Worm (Caenorhabditis elegans): Measurements from ENCODE around the gene srh-63.

The srh-63 gene

DNA sequence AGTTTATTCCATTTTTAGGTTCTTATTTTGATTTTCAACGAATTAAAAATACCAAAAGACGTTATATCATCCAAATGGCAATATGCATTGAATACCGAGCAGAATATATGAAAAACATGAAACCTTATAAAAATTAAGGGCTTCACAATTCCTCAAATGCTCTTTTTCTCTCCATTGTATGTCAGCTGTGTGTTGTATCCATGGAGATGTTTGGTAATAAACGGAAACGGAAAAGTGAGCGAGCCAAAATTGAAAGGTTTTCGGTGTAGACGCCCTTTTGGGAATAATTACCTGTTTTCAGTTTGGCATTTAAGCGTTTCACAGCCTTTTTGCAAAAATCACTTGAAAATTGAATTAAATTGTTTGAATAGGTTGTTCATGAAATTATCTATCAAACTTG is 34.0 kb downstream of the srh-63 start:
- TF ChIP-seq mab-9 (GFP tag; IDR thresholded peaks at IDR 0.05) (no peak), sptf-1 (tag; optimal IDR thresholded peaks at IDR 0.05) (no peak), fkh-8 (tag; optimal IDR thresholded peaks at IDR 0.05) (peak; percentile 69), mdl-1 (tag; optimal IDR thresholded peaks at IDR 0.05) (no peak)

DNA sequence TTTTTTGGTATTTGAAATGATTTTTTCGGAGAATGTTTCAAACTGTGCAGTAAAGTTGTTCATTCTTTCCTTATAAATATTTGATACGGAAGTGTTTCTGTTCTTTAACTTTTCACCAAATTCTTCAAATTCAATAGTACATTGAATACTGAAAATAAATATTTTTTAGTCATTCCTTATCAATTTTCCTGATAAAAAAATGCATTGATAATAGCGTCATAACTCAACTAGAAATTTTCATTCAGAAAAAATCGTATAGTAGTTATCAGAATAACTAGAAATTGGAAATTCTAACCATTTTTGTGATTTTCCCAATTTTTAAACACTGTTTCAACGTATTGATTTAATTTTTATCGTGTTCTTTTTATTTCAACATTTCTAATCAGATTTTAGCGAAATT is 35.6 kb downstream of the srh-63 start:
- no peak for TF ChIP-seq pax-3 (tag; optimal IDR thresholded peaks at IDR 0.05)
- TF ChIP-seq unc-62 (GFP tag; optimal IDR thresholded peaks at IDR 0.05) = no peak
- no peak for TF ChIP-seq unc-30 (tag; optimal IDR thresholded peaks at IDR 0.05)
- no peak for TF ChIP-seq snu-23 (GFP tag; optimal IDR thresholded peaks at IDR 0.05)
- TF ChIP-seq dsc-1 (tag; optimal IDR thresholded peaks at IDR 0.05) = no peak
- TF ChIP-seq nhr-71 (tag; optimal IDR thresholded peaks at IDR 0.05) = no peak
- no peak for TF ChIP-seq nhr-20 (tag; optimal IDR thresholded peaks at IDR 0.05)
- no peak for TF ChIP-seq C34B4.2 (tag; optimal IDR thresholded peaks at IDR 0.05)
- peak; percentile 15 for TF ChIP-seq elt-2 (tag; optimal IDR thresholded peaks at IDR 0.05)
- TF ChIP-seq efl-1 (optimal IDR thresholded peaks at IDR 0.05) = no peak
- TF ChIP-seq efl-1 (GFP tag; optimal IDR thresholded peaks at IDR 0.05 in 1 of 2) = peak in 1 of 2 experiments; percentile 31

ce11 chrIV:14561677-14562076 is 38.0 kb downstream of the srh-63 start:
- peak; percentile 16 for TF ChIP-seq nhr-85 (tag)
- TF ChIP-seq aly-2 (tag; optimal IDR thresholded peaks at IDR 0.05) = no peak
- no peak for TF ChIP-seq lir-3 (tag; optimal IDR thresholded peaks at IDR 0.05; ENCODE audit: poor library complexity)
- TF ChIP-seq C34B4.2 (tag; optimal IDR thresholded peaks at IDR 0.05) = no peak
- TF ChIP-seq elt-2 (tag; optimal IDR thresholded peaks at IDR 0.05) = peak; percentile 81
- no peak for TF ChIP-seq blmp-1 (tag; optimal IDR thresholded peaks at IDR 0.05)
- no peak for TF ChIP-seq fkh-10 (GFP tag; optimal IDR thresholded peaks at IDR 0.05)
- no peak for TF ChIP-seq hlh-4 (tag; optimal IDR thresholded peaks at IDR 0.05)
- TF ChIP-seq hpl-2 (GFP tag; optimal IDR thresholded peaks at IDR 0.05) = no peak

ce11 chrIV:14562649-14563268 is 39.1 kb downstream of the srh-63 start:
- TF ChIP-seq unc-62 (GFP tag; optimal IDR thresholded peaks at IDR 0.05) (no peak), elt-2 (tag; optimal IDR thresholded peaks at IDR 0.05) (peak; percentile 32), snpc-4 (tag; optimal IDR thresholded peaks at IDR 0.05) (peak; percentile 43), nhr-85 (tag) (peak; percentile 20), ceh-82 (tag; optimal IDR thresholded peaks at IDR 0.05) (no peak), lir-3 (tag; optimal IDR thresholded peaks at IDR 0.05; ENCODE audit: poor library complexity) (no peak)

DNA sequence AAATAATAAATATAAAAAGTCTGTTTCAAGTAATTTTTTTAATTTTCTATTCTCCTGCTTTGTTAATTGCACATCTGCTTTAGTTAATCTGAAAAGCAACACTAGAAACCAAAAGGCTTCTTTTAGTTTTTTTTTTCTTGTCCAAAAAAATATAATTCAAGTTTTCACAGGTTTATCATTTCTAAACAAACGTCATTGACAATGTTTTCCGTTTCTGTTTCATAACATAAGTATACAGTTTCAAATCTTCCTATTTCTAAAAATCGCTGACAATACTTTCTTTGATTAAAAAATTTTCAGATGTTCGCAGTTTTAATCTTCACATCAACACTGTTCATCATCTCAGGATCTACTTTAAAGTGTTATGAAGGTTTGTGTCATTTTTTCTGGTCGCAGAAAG is 41.4 kb downstream of the srh-63 start, which contains the start of gene Y57G11B.2:
Y57G11B.2 (plus strand) TSS at position 301 of the 400 bp plus-strand sequence.
- TF ChIP-seq nhr-85 (tag) = peak; percentile 9
- TF ChIP-seq sox-4 (tag; optimal IDR thresholded peaks at IDR 0.05) = no peak

DNA sequence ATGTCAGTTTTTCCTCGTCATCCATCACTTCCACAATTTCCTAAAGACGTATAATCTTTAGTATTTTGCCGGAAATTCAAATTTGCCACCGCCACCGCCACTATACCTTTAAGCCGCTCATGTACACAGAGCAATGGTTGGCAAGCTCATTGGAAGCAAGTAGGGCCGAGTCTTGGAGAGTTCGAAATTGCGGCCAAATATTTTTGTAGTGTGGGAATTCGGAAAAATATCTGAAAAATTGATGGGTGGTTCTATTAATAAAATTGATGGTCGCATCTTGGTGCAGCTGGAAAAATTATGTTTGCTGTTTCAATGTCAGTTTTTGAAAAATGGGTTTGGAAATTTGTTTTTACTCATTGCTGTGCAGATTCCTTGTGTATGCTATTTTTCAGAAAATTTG is 48.0 kb downstream of the srh-63 start:
- no peak for TF ChIP-seq ets-5 (GFP tag; IDR thresholded peaks at IDR 0.05)
- no peak for TF ChIP-seq ceh-63 (GFP tag; optimal IDR thresholded peaks at IDR 0.05)
- TF ChIP-seq aha-1 (tag; optimal IDR thresholded peaks at IDR 0.05) = no peak
- no peak for TF ChIP-seq nhr-84 (tag; optimal IDR thresholded peaks at IDR 0.05)
- no peak for TF ChIP-seq nhr-12 (tag; optimal IDR thresholded peaks at IDR 0.05)
- TF ChIP-seq elt-3 (tag; optimal IDR thresholded peaks at IDR 0.05) = no peak
- no peak for TF ChIP-seq grh-1 (GFP tag; IDR thresholded peaks at IDR 0.05)
- TF ChIP-seq nhr-11 (tag; optimal IDR thresholded peaks at IDR 0.05) = no peak
- TF ChIP-seq ztf-4 (tag; optimal IDR thresholded peaks at IDR 0.05) = no peak
- no peak for TF ChIP-seq nhr-19 (GFP tag; conservative IDR thresholded peaks at IDR 0.05)
- no peak for TF ChIP-seq lsy-2 (tag; optimal IDR thresholded peaks at IDR 0.05)
- no peak for TF ChIP-seq efl-3 (GFP tag; optimal IDR thresholded peaks at IDR 0.05)
- TF ChIP-seq rnt-1 (tag; optimal IDR thresholded peaks at IDR 0.05) = no peak
- no peak for TF ChIP-seq C16A3.4 (tag; optimal IDR thresholded peaks at IDR 0.05)
- TF ChIP-seq pax-3 (tag; optimal IDR thresholded peaks at IDR 0.05) = no peak
- no peak for TF ChIP-seq nhr-77 (tag; optimal IDR thresholded peaks at IDR 0.05)
- no peak for TF ChIP-seq nhr-237 (tag; optimal IDR thresholded peaks at IDR 0.05)
- TF ChIP-seq alr-1 (tag; optimal IDR thresholded peaks at IDR 0.05; ENCODE audit: borderline replicate concordance) = no peak
